Fruit fly (Drosophila melanogaster) whole organism, embryonic: ENCODE results near the gene pigs.

Source experiments
- Bteb2 ChIP-seq: fragments of 200-800 bp; sonication (Bioruptor generic); optimal IDR thresholded peaks from 2 replicates; lab custom pipeline; 2016; ENCODE audit warnings: missing biosample characterization, missing genetic modification characterization
- CG10147 ChIP-seq: fragments of 200-800 bp; sonication (Bioruptor generic); optimal IDR thresholded peaks from 2 replicates; lab custom pipeline; 2019; ENCODE audit warnings: missing biosample characterization, mild to moderate bottlenecking, missing genetic modification characterization, moderate library complexity
- CG11723 ChIP-seq: fragments of 200-800 bp; sonication (Bioruptor generic); optimal IDR thresholded peaks from 2 replicates; lab custom pipeline; 2017; ENCODE audit warnings: missing biosample characterization, mild to moderate bottlenecking, missing genetic modification characterization
- CG12769 ChIP-seq: fragments of 200-800 bp; sonication (Bioruptor generic); optimal IDR thresholded peaks from 2 replicates; lab custom pipeline; 2019; ENCODE audit warnings: missing biosample characterization, mild to moderate bottlenecking, missing genetic modification characterization, moderate library complexity
- CG13424 ChIP-seq: fragments of 200-800 bp; sonication (Bioruptor generic); optimal IDR thresholded peaks from 2 replicates; lab custom pipeline; 2019; ENCODE audit warnings: missing biosample characterization, mild to moderate bottlenecking, missing genetic modification characterization, moderate library complexity
- CG14014 ChIP-seq: fragments of 200-800 bp; sonication (Bioruptor generic); IDR thresholded peaks from 2 replicates; pipeline ENCODE4 v1.3.6; 2022; ENCODE audit warnings: missing biosample characterization, missing genetic modification characterization
- CG14860 ChIP-seq: fragments of 200-800 bp; sonication (Bioruptor generic); IDR thresholded peaks from 3 replicates; pipeline ENCODE4 v1.3.6; 2022; ENCODE audit warnings: missing biosample characterization, missing genetic modification characterization; ENCODE audit not compliant: partially characterized antibody
- CG1602 ChIP-seq: fragments of 200-800 bp; sonication (Bioruptor generic); optimal IDR thresholded peaks from 3 replicates; lab custom pipeline; 2016; ENCODE audit warnings: missing biosample characterization, missing genetic modification characterization
- CG1603 ChIP-seq: fragments of 200-800 bp; sonication (Bioruptor generic); optimal IDR thresholded peaks from 2 replicates; lab custom pipeline; 2019; ENCODE audit warnings: missing biosample characterization, mild to moderate bottlenecking, missing genetic modification characterization, moderate library complexity
- CG1647 ChIP-seq: fragments of 200-800 bp; sonication (Bioruptor generic); optimal IDR thresholded peaks from 3 replicates; lab custom pipeline; 2016; ENCODE audit warnings: missing biosample characterization, missing genetic modification characterization
- CG16815 ChIP-seq: fragments of 200-800 bp; sonication (Bioruptor generic); optimal IDR thresholded peaks from 3 replicates; lab custom pipeline; 2017; ENCODE audit warnings: missing biosample characterization, mild to moderate bottlenecking, missing genetic modification characterization
- CG17328 ChIP-seq: fragments of 200-800 bp; sonication (Bioruptor generic); IDR thresholded peaks from 2 replicates; pipeline ENCODE4 v1.3.6; 2022; ENCODE audit warnings: missing biosample characterization, missing genetic modification characterization
- CG2116 ChIP-seq: fragments of 200-800 bp; sonication (Bioruptor generic); optimal IDR thresholded peaks from 3 replicates; lab custom pipeline; 2018; ENCODE audit warnings: missing biosample characterization, mild to moderate bottlenecking, missing genetic modification characterization
- CG2120 ChIP-seq: fragments of 200-800 bp; sonication (Bioruptor generic); optimal IDR thresholded peaks from 3 replicates; lab custom pipeline; 2016; ENCODE audit warnings: missing biosample characterization, missing genetic modification characterization
- CG4404 ChIP-seq: fragments of 200-800 bp; sonication (Bioruptor generic); IDR thresholded peaks from 2 replicates; pipeline ENCODE4 v1.3.6; 2022; ENCODE audit warnings: missing biosample characterization, missing genetic modification characterization
- CG4820 ChIP-seq: fragments of 200-800 bp; sonication (Bioruptor generic); optimal IDR thresholded peaks from 3 replicates; lab custom pipeline; 2016; ENCODE audit warnings: missing biosample characterization, missing genetic modification characterization
- CG4854 ChIP-seq: fragments of 200-800 bp; sonication (Bioruptor generic); optimal IDR thresholded peaks from 2 replicates; lab custom pipeline; 2016; ENCODE audit warnings: missing biosample characterization, missing genetic modification characterization, inconsistent platforms
- CG6689 ChIP-seq: fragments of 200-800 bp; sonication (Bioruptor generic); IDR thresholded peaks from 2 replicates; pipeline ENCODE4 v1.3.6; 2022; ENCODE audit warnings: missing biosample characterization, missing genetic modification characterization
- CG7372 ChIP-seq: fragments of 200-800 bp; sonication (Bioruptor generic); IDR thresholded peaks from 2 replicates; pipeline ENCODE4 v1.3.6; 2022; ENCODE audit warnings: missing biosample characterization, missing genetic modification characterization
- E2f2 ChIP-seq: fragments of 200-800 bp; sonication (Bioruptor generic); IDR thresholded peaks from 2 replicates; pipeline ENCODE4 v1.3.6; 2022; ENCODE audit warnings: missing biosample characterization, missing genetic modification characterization
- Elba2 ChIP-seq: fragments of 200-800 bp; sonication (Bioruptor generic); optimal IDR thresholded peaks from 3 replicates; lab custom pipeline; 2016; ENCODE audit warnings: missing biosample characterization, missing genetic modification characterization
- Ets65A ChIP-seq: fragments of 200-800 bp; sonication (Bioruptor generic); peaks from one replicate; lab custom pipeline; 2016; ENCODE audit warnings: missing biosample characterization, missing genetic modification characterization
- Ets97D ChIP-seq: fragments of 200-800 bp; sonication (Bioruptor generic); optimal IDR thresholded peaks from 3 replicates; lab custom pipeline; 2016; ENCODE audit warnings: missing biosample characterization, missing genetic modification characterization
- GATAe ChIP-seq: fragments of 200-800 bp; sonication (Bioruptor generic); conservative IDR thresholded peaks from 2 replicates; pipeline ENCODE4 v1.3.6; 2022; ENCODE audit warnings: missing biosample characterization, missing genetic modification characterization
- HHEX ChIP-seq: fragments of 200-800 bp; sonication (Bioruptor generic); optimal IDR thresholded peaks from 3 replicates; lab custom pipeline; 2017; ENCODE audit warnings: missing biosample characterization, mild to moderate bottlenecking, missing genetic modification characterization, missing genetic modification reagents
- HLH3B ChIP-seq: fragments of 200-800 bp; sonication (Bioruptor generic); IDR thresholded peaks from 2 replicates; pipeline ENCODE4 v1.3.6; 2022; ENCODE audit warnings: missing biosample characterization, missing genetic modification characterization
- Hand ChIP-seq: fragments of 200-800 bp; sonication (Bioruptor generic); optimal IDR thresholded peaks from 2 replicates; lab custom pipeline; 2017; ENCODE audit warnings: mild to moderate bottlenecking, missing biosample characterization, missing genetic modification reagents, missing genetic modification characterization
- HmgD ChIP-seq: fragments of 200-800 bp; sonication (Bioruptor generic); optimal IDR thresholded peaks from 3 replicates; lab custom pipeline; 2016; ENCODE audit warnings: missing biosample characterization, missing genetic modification characterization
- Nf-YC ChIP-seq: fragments of 200-800 bp; optimal IDR thresholded peaks from 3 replicates; lab custom pipeline; 2019; ENCODE audit warnings: missing biosample characterization, mild to moderate bottlenecking, missing genetic modification characterization, moderate library complexity
- Vsx1 ChIP-seq: fragments of 200-800 bp; sonication (Bioruptor generic); optimal IDR thresholded peaks from 2 replicates; lab custom pipeline; 2017; ENCODE audit warnings: missing biosample characterization, mild to moderate bottlenecking, missing genetic modification characterization, missing genetic modification reagents
- bowl ChIP-seq: fragments of 200-800 bp; sonication (Bioruptor generic); IDR thresholded peaks from 2 replicates; pipeline ENCODE4 v1.3.6; 2022; ENCODE audit warnings: missing biosample characterization, missing genetic modification characterization
- btn ChIP-seq: fragments of 200-800 bp; sonication (Bioruptor generic); optimal IDR thresholded peaks from 2 replicates; lab custom pipeline; 2016; ENCODE audit warnings: missing biosample characterization, missing genetic modification characterization
- dan ChIP-seq: fragments of 200-800 bp; sonication (Bioruptor generic); IDR thresholded peaks from 2 replicates; pipeline ENCODE4 v1.3.6; 2022; ENCODE audit warnings: missing biosample characterization, missing genetic modification characterization
- dmrt11E ChIP-seq: fragments of 200-800 bp; sonication (Bioruptor generic); optimal IDR thresholded peaks from 3 replicates; lab custom pipeline; 2018; ENCODE audit warnings: missing biosample characterization, mild to moderate bottlenecking, missing genetic modification characterization, moderate library complexity
- dpn ChIP-seq, 2 experiments: fragments of 200-800 bp; sonication (Bioruptor generic); optimal IDR thresholded peaks; 3 replicates each; lab custom pipeline; 2016; ENCODE audit warnings: missing biosample characterization in 2 of 2, missing genetic modification characterization in 2 of 2
- fd64A ChIP-seq: fragments of 200-800 bp; sonication (Bioruptor generic); optimal IDR thresholded peaks from 3 replicates; lab custom pipeline; 2018; ENCODE audit warnings: missing biosample characterization, mild to moderate bottlenecking, missing genetic modification characterization
- gfzf ChIP-seq: fragments of 200-800 bp; sonication (Bioruptor generic); optimal IDR thresholded peaks from 2 replicates; lab custom pipeline; 2016; ENCODE audit warnings: missing biosample characterization, mild to moderate bottlenecking, missing genetic modification characterization, moderate library complexity
- gsb ChIP-seq: fragments of 200-800 bp; sonication (Bioruptor generic); IDR thresholded peaks from 2 replicates; pipeline ENCODE4 v1.3.6; 2022; ENCODE audit warnings: missing biosample characterization, missing genetic modification characterization
- hkb ChIP-seq, 2 experiments: fragments of 200-800 bp in 1 of 2; fragments of >200 bp in 1 of 2; sonication (Bioruptor generic) in 1 of 2; IDR thresholded peaks in 1 of 2; optimal IDR thresholded peaks in 1 of 2; 2 replicates each; pipeline versions ENCODE4 v1.3.6 to Lab custom; 2017 to 2022; ENCODE audit warnings: missing biosample characterization in 1 of 2, missing genetic modification characterization in 1 of 2
- jing ChIP-seq: fragments of 200-800 bp; sonication (Bioruptor generic); optimal IDR thresholded peaks from 2 replicates; lab custom pipeline; 2018; ENCODE audit warnings: missing biosample characterization, mild to moderate bottlenecking, missing genetic modification characterization
- lmd ChIP-seq: fragments of 200-800 bp; sonication (Bioruptor generic); IDR thresholded peaks from 2 replicates; pipeline ENCODE4 v1.3.6; 2022; ENCODE audit warnings: missing biosample characterization, missing genetic modification characterization
- org-1 ChIP-seq: fragments of 200-800 bp; sonication (Bioruptor generic); optimal IDR thresholded peaks from 2 replicates; lab custom pipeline; 2017; ENCODE audit warnings: missing biosample characterization, missing genetic modification characterization
- sd ChIP-seq: fragments of 200-800 bp; sonication (Bioruptor generic); optimal IDR thresholded peaks from 3 replicates; lab custom pipeline; 2018; ENCODE audit warnings: missing biosample characterization, mild to moderate bottlenecking, missing genetic modification characterization, moderate library complexity
- sna ChIP-seq: fragments of 200-800 bp; sonication (Bioruptor generic); IDR thresholded peaks from 2 replicates; pipeline ENCODE4 v1.3.6; 2022; ENCODE audit warnings: missing biosample characterization, missing genetic modification characterization; ENCODE audit not compliant: partially characterized antibody
- so ChIP-seq: fragments of 200-800 bp; sonication (Bioruptor generic); IDR thresholded peaks from 3 replicates; pipeline ENCODE4 v1.3.6; 2022; ENCODE audit warnings: missing biosample characterization, missing genetic modification characterization
- sug ChIP-seq: fragments of 200-800 bp; optimal IDR thresholded peaks from 2 replicates; lab custom pipeline; 2019; ENCODE audit warnings: missing biosample characterization, mild to moderate bottlenecking, missing genetic modification characterization, moderate library complexity
- trh ChIP-seq: fragments of 200-800 bp; sonication (Bioruptor generic); optimal IDR thresholded peaks from 2 replicates; lab custom pipeline; 2016; ENCODE audit warnings: missing biosample characterization, missing genetic modification characterization
- twi ChIP-seq: fragments of 200-800 bp; optimal IDR thresholded peaks from 2 replicates; lab custom pipeline; 2019; ENCODE audit warnings: missing biosample characterization, mild to moderate bottlenecking, missing genetic modification characterization, moderate library complexity
- wek ChIP-seq: fragments of 200-800 bp; sonication (Bioruptor generic); optimal IDR thresholded peaks from 3 replicates; lab custom pipeline; 2018; ENCODE audit warnings: missing biosample characterization, mild to moderate bottlenecking, missing genetic modification characterization, moderate library complexity

The pigs gene

DNA sequence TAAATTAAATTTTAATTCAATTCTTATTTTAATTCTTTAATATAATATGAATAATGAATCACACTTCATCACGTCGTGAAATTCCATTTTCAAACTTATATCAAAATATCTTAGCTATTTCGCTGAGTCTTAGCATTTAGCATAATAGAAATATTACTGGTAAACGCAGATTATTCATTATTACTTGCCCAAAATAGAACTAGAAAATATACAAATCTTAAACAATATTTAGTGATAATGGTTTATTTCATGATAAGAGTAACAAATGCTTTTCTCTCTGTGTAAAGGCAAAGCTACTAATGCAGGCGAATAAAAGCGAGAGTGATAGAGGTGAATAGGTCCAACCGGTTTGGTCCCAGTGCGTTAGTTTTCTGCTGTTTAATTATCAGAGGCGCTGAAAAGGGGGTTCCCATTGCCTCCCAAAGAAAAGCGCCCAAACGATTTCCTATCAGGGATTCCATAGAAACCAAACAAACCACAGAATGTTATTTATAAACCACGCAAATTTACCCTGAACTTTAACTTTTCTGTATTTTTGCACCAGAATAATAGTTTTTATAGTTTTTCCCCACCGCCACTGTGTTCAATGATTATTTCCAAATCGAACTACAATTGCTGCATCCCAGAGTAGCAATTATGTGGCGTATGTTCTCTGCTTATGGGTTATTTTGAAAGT is 63.2 kb downstream of the pigs start:
- peak; percentile 30 to 58 for TF ChIP-seq dpn (GFP tag; optimal IDR thresholded peaks at IDR 0.05; lab: Kevin White, UChicago)
- TF ChIP-seq btn: no peak
- 0 out of 2 replicates have a peak, but pooled peaks have one; percentile 27 for TF ChIP-seq CG7372 (GFP tag; lab: Robert Waterston, UW)
- TF ChIP-seq jing (GFP tag; lab: Kevin White, UChicago): no peak
- TF ChIP-seq HHEX: no peak
- TF ChIP-seq gsb (GFP tag; lab: Robert Waterston, UW): 0 out of 2 replicates have a peak, but pooled peaks have one; percentile 31
- no peak for TF ChIP-seq sd (tag; lab: Kevin White, UChicago)
- peak; percentile 51; the same call in 1 of the 2 replicates for TF ChIP-seq HLH3B (GFP tag; lab: Robert Waterston, UW)
- TF ChIP-seq CG4404: 0 out of 2 replicates have a peak, but pooled peaks have one; percentile 19
- TF ChIP-seq Ets97D (GFP tag; lab: Kevin White, UChicago): no peak
- no peak; the same call in 1 of the 2 replicates for TF ChIP-seq E2f2 (GFP tag; lab: Robert Waterston, UW)
- TF ChIP-seq Elba2 (GFP tag; lab: Kevin White, UChicago): no peak
- TF ChIP-seq Vsx1 (GFP tag; lab: Kevin White, UChicago): no peak
- TF ChIP-seq so (GFP tag; lab: Robert Waterston, UW): peak; percentile 49; the same call in 1 of the 3 replicates
- no peak for TF ChIP-seq fd64A (GFP tag; lab: Kevin White, UChicago)
- peak; percentile 41 for TF ChIP-seq CG1603 (tag; lab: Kevin White, UChicago)
- TF ChIP-seq CG6689 (GFP tag; lab: Robert Waterston, UW): peak; percentile 53; the same call in 1 of the 2 replicates
- TF ChIP-seq HmgD (GFP tag; lab: Kevin White, UChicago): no peak
- no peak for TF ChIP-seq dan (GFP tag; lab: Robert Waterston, UW)
- TF ChIP-seq bowl (GFP tag; lab: Robert Waterston, UW): no peak
- TF ChIP-seq GATAe (GFP tag; lab: Robert Waterston, UW): no peak
- TF ChIP-seq Bteb2 (GFP tag; lab: Kevin White, UChicago): peak; percentile 38
- peak; percentile 13 for TF ChIP-seq CG4820 (GFP tag; lab: Kevin White, UChicago)
- TF ChIP-seq CG4854: no peak
- TF ChIP-seq CG12769: peak; percentile 65
- no peak for TF ChIP-seq gfzf (GFP tag; lab: Kevin White, UChicago)
- TF ChIP-seq hkb (optimal IDR thresholded peaks at IDR 0.05; lab: Kevin White, UChicago): no peak
- TF ChIP-seq hkb (GFP tag; IDR thresholded peaks at IDR 0.05; lab: Robert Waterston, UW): peak; percentile 52
- TF ChIP-seq lmd: peak; percentile 69
- peak; percentile 52 for TF ChIP-seq CG2120 (GFP tag; lab: Kevin White, UChicago)
- TF ChIP-seq CG2116: no peak
- peak; percentile 20 for TF ChIP-seq Nf-YC (tag; lab: Kevin White, UChicago)
- TF ChIP-seq CG13424: peak; percentile 41
- TF ChIP-seq twi (tag; lab: Kevin White, UChicago): no peak
- no peak for TF ChIP-seq CG11723 (GFP tag; lab: Kevin White, UChicago)
- no peak for TF ChIP-seq CG16815 (GFP tag; lab: Kevin White, UChicago)
- no peak for TF ChIP-seq CG1602 (GFP tag; lab: Kevin White, UChicago)
- no peak for TF ChIP-seq sna (GFP tag; lab: Robert Waterston, UW)
- TF ChIP-seq CG10147 (GFP tag; lab: Kevin White, UChicago): no peak
- TF ChIP-seq dmrt11E (tag; lab: Kevin White, UChicago): no peak
- TF ChIP-seq Hand: no peak
- TF ChIP-seq Ets65A (GFP tag; lab: Kevin White, UChicago): peak; percentile 70
- peak; percentile 35; the same call in 1 of the 2 replicates for TF ChIP-seq CG17328
- TF ChIP-seq trh: no peak
- no peak for TF ChIP-seq org-1 (GFP tag; lab: Kevin White, UChicago)
- no peak for TF ChIP-seq CG1647
- peak; percentile 56; the same call in 1 of the 2 replicates for TF ChIP-seq CG14014 (GFP tag; lab: Robert Waterston, UW)
- no peak for TF ChIP-seq wek (GFP tag; lab: Kevin White, UChicago)
- TF ChIP-seq CG14860 (GFP tag; lab: Robert Waterston, UW): no peak
- TF ChIP-seq sug (tag; lab: Kevin White, UChicago): no peak
